Worm (Caenorhabditis elegans) whole organism, mixed stage, embryonic: Measurements from ENCODE around the gene ZK1240.8.

Experiments used
- elt-1 ChIP-seq: sonication (generic microtip); optimal IDR thresholded peaks from 2 replicates; lab custom pipeline; 2017; ENCODE audit warnings: missing genetic modification characterization, mild to moderate bottlenecking, missing compliant biosample characterization, antibody characterized with exemption, moderate library complexity, borderline replicate concordance; ENCODE audit not compliant: insufficient read depth
- lsy-2 ChIP-seq: fragments of 150-350 bp; optimal IDR thresholded peaks from 2 replicates; lab custom pipeline; 2014; ENCODE audit warnings: missing biosample characterization, missing genetic modification characterization

ce11 chrII:2377751-2378150 lies 48.9 kb upstream of the ZK1240.8 start, which contains the start of gene F16G10.6:
- TF ChIP-seq lsy-2 (tag; lab: Kevin White, UChicago), result no peak
- no peak for TF ChIP-seq elt-1
